Worm (Caenorhabditis elegans): ENCODE results near the gene aakg-5.

The aakg-5 gene

DNA sequence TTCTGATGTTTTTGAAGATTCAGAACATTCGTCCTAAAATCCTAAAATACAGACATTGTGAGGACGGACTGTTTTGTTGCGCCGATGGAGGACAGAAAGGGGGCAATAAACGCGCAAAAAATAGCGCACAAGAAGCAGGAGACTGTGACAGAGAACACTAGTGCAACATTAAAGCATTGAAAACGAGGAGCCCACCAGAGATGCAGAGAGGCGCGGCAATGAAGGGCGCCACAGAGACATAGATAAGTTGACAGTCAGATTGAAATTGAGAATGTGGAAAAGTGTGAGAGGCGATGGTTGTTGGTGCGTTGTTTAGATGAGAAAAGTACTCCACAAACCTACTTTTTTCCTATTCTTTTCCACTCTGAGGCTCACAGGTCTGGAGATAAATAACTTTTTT lies at the start of gene aakg-5:
TSS of gene aakg-5 (minus strand) at position 159 of the 400 bp plus-strand sequence.
- TF ChIP-seq ztf-23 (GFP tag; IDR thresholded peaks at IDR 0.05): no peak
- TF ChIP-seq T22C8.4 (GFP tag; IDR thresholded peaks at IDR 0.05): no peak
- no peak for TF ChIP-seq tab-1 (GFP tag; IDR thresholded peaks at IDR 0.05)
- no peak for TF ChIP-seq ref-1 (GFP tag; conservative IDR thresholded peaks at IDR 0.05)
- TF ChIP-seq klf-2 (GFP tag; conservative IDR thresholded peaks at IDR 0.05): no peak
- TF ChIP-seq med-1 (GFP tag; optimal IDR thresholded peaks at IDR 0.05; ENCODE audit: insufficient read depth): no peak
- no peak for TF ChIP-seq cog-1 (tag; optimal IDR thresholded peaks at IDR 0.05)
- TF ChIP-seq flt-1 (GFP tag; IDR thresholded peaks at IDR 0.05): no peak
- TF ChIP-seq ztf-29 (GFP tag; IDR thresholded peaks at IDR 0.05): no peak

DNA sequence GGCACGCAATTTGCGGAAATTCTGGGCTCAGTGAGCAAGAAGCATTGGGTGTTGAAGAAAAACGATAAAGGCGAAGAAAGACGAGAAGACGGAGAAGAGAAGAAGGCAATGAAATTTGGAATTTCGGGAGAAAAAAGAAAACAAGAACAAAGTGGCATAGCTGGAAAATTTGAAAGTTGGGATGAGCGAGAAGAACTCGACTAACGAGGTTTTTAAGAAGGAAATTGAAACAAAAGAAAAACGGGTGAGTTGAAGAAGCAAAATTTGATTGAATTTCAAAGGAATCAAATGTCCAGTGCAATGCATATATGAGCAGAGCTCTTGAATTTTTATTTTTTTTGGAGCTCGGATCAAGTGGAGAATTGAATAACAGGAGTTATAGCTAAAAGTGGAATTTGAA lies 46.8 kb upstream of the aakg-5 start:
- TF ChIP-seq flt-1 (GFP tag; IDR thresholded peaks at IDR 0.05) (no peak), ztf-29 (GFP tag; IDR thresholded peaks at IDR 0.05) (no peak), ztf-23 (GFP tag; IDR thresholded peaks at IDR 0.05) (no peak), ref-1 (GFP tag; conservative IDR thresholded peaks at IDR 0.05) (no peak), klf-2 (GFP tag; conservative IDR thresholded peaks at IDR 0.05) (no peak), tab-1 (GFP tag; IDR thresholded peaks at IDR 0.05) (no peak), T22C8.4 (GFP tag; IDR thresholded peaks at IDR 0.05) (no peak), med-1 (GFP tag; optimal IDR thresholded peaks at IDR 0.05; ENCODE audit: insufficient read depth) (no peak), cog-1 (tag; optimal IDR thresholded peaks at IDR 0.05) (no peak)

- TF ChIP-seq ztf-29 (GFP tag; IDR thresholded peaks at IDR 0.05): no peak
- TF ChIP-seq cog-1 (tag; optimal IDR thresholded peaks at IDR 0.05): no peak
- no peak for TF ChIP-seq tab-1 (GFP tag; IDR thresholded peaks at IDR 0.05)
- no peak for TF ChIP-seq ref-1 (GFP tag; conservative IDR thresholded peaks at IDR 0.05)
- TF ChIP-seq flt-1 (GFP tag; IDR thresholded peaks at IDR 0.05): no peak
- no peak for TF ChIP-seq med-1 (GFP tag; optimal IDR thresholded peaks at IDR 0.05; ENCODE audit: insufficient read depth)
- TF ChIP-seq ztf-23 (GFP tag; IDR thresholded peaks at IDR 0.05): no peak
- TF ChIP-seq T22C8.4 (GFP tag; IDR thresholded peaks at IDR 0.05): no peak
- no peak for TF ChIP-seq klf-2 (GFP tag; conservative IDR thresholded peaks at IDR 0.05)
Observed at ce11 chrII:10019669-10020068, 44.7 kb upstream of the aakg-5 start.

DNA sequence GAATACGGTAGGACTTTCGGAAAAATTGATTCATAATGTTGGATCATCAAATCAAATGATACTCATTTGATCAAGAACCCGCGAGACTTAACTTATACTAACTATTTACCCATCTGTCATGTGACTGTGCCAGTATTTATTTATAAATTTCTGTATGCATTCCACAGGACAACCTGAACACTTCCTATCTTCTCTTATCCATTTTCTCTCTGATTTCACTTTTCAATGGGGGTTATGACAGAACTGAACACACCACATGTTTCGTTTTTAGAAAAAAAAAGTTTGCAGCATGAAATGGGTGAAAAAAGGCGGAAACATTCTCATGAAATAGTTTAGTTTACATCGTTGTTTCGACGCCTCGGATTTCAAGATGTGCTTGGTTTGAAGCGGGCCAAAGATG lies 42.6 kb upstream of the aakg-5 start:
- no peak for TF ChIP-seq klf-2 (GFP tag; conservative IDR thresholded peaks at IDR 0.05)
- no peak for TF ChIP-seq cog-1 (tag; optimal IDR thresholded peaks at IDR 0.05)
- no peak for TF ChIP-seq T22C8.4 (GFP tag; IDR thresholded peaks at IDR 0.05)

ce11 chrII:10016013-10016412 lies 41.1 kb upstream of the aakg-5 start, which contains the start of gene lec-2:
TSS of gene lec-2 (minus strand) at chrII:10016183.
- no peak for TF ChIP-seq T22C8.4 (GFP tag; IDR thresholded peaks at IDR 0.05)
- TF ChIP-seq ref-1 (GFP tag; conservative IDR thresholded peaks at IDR 0.05): no peak
- TF ChIP-seq flt-1 (GFP tag; IDR thresholded peaks at IDR 0.05): no peak
- no peak for TF ChIP-seq klf-2 (GFP tag; conservative IDR thresholded peaks at IDR 0.05)
- TF ChIP-seq ztf-23 (GFP tag; IDR thresholded peaks at IDR 0.05): no peak
- TF ChIP-seq ztf-29 (GFP tag; IDR thresholded peaks at IDR 0.05): no peak
- no peak for TF ChIP-seq cog-1 (tag; optimal IDR thresholded peaks at IDR 0.05)
- TF ChIP-seq tab-1 (GFP tag; IDR thresholded peaks at IDR 0.05): no peak
- TF ChIP-seq med-1 (GFP tag; optimal IDR thresholded peaks at IDR 0.05; ENCODE audit: insufficient read depth): no peak

ce11 chrII:10014384-10014783 lies 39.5 kb upstream of the aakg-5 start:
- TF ChIP-seq klf-2 (GFP tag; conservative IDR thresholded peaks at IDR 0.05) (no peak), T22C8.4 (GFP tag; IDR thresholded peaks at IDR 0.05) (no peak), ref-1 (GFP tag; conservative IDR thresholded peaks at IDR 0.05) (no peak), cog-1 (tag; optimal IDR thresholded peaks at IDR 0.05) (no peak), med-1 (GFP tag; optimal IDR thresholded peaks at IDR 0.05; ENCODE audit: insufficient read depth) (no peak), ztf-29 (GFP tag; IDR thresholded peaks at IDR 0.05) (no peak), ztf-23 (GFP tag; IDR thresholded peaks at IDR 0.05) (no peak)

DNA sequence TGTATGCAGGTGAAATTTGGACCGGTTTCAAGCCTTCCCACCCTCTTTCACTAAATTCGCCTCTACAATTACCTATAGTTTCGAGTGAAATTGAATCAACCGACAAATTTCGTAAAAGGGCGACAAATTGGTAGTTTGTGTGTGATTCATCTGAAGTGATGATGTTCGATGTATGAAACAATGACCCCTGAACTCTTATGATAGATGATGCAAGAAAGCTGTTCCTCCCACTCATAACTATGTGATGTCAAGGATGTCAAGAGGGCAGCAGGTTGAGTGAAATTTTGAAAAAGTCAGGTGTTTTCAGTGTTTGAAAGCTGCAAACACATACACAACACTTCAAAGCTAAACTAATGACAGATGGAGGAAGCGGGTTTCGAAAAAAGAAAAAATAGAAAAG lies 37.6 kb upstream of the aakg-5 start:
- TF ChIP-seq T22C8.4 (GFP tag; IDR thresholded peaks at IDR 0.05): no peak
- TF ChIP-seq klf-2 (GFP tag; conservative IDR thresholded peaks at IDR 0.05): no peak
- no peak for TF ChIP-seq tab-1 (GFP tag; IDR thresholded peaks at IDR 0.05)
- TF ChIP-seq cog-1 (tag; optimal IDR thresholded peaks at IDR 0.05): no peak
- no peak for TF ChIP-seq ztf-23 (GFP tag; IDR thresholded peaks at IDR 0.05)
- no peak for TF ChIP-seq ztf-29 (GFP tag; IDR thresholded peaks at IDR 0.05)
- no peak for TF ChIP-seq ref-1 (GFP tag; conservative IDR thresholded peaks at IDR 0.05)
- no peak for TF ChIP-seq flt-1 (GFP tag; IDR thresholded peaks at IDR 0.05)
- TF ChIP-seq med-1 (GFP tag; optimal IDR thresholded peaks at IDR 0.05; ENCODE audit: insufficient read depth): no peak

ce11 chrII:10011733-10012132 lies 36.8 kb upstream of the aakg-5 start:
- TF ChIP-seq flt-1 (GFP tag; IDR thresholded peaks at IDR 0.05) (no peak), T22C8.4 (GFP tag; IDR thresholded peaks at IDR 0.05) (no peak), ztf-29 (GFP tag; IDR thresholded peaks at IDR 0.05) (no peak), ref-1 (GFP tag; conservative IDR thresholded peaks at IDR 0.05) (no peak), tab-1 (GFP tag; IDR thresholded peaks at IDR 0.05) (no peak), cog-1 (tag; optimal IDR thresholded peaks at IDR 0.05) (no peak), med-1 (GFP tag; optimal IDR thresholded peaks at IDR 0.05; ENCODE audit: insufficient read depth) (no peak), ztf-23 (GFP tag; IDR thresholded peaks at IDR 0.05) (no peak), klf-2 (GFP tag; conservative IDR thresholded peaks at IDR 0.05) (no peak)

ce11 chrII:10010914-10011313 lies 36.0 kb upstream of the aakg-5 start:
- TF ChIP-seq ref-1 (GFP tag; conservative IDR thresholded peaks at IDR 0.05) (no peak), cog-1 (tag; optimal IDR thresholded peaks at IDR 0.05) (no peak), med-1 (GFP tag; optimal IDR thresholded peaks at IDR 0.05; ENCODE audit: insufficient read depth) (no peak), ztf-29 (GFP tag; IDR thresholded peaks at IDR 0.05) (no peak), tab-1 (GFP tag; IDR thresholded peaks at IDR 0.05) (no peak), ztf-23 (GFP tag; IDR thresholded peaks at IDR 0.05) (no peak), klf-2 (GFP tag; conservative IDR thresholded peaks at IDR 0.05) (no peak), flt-1 (GFP tag; IDR thresholded peaks at IDR 0.05) (no peak), T22C8.4 (GFP tag; IDR thresholded peaks at IDR 0.05) (no peak)

DNA sequence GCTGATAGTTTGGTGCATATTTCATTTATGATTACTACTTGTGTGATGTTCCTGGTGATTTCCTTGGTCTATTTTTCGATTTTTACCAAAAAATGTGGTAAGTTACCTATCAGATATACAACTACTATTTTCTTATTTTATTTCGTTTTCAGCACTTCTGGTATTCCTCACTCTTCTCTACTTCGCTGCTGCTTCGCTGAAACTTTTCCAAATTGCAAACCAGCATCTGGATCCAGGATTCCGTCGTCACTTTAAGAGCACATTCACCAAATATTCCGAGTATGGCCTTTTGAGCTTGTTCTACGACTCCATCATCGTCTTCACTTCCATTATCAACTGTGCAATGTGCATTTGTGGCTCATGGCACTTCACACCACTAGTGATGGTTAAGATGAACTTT lies 33.6 kb upstream of the aakg-5 start:
- TF ChIP-seq ztf-29 (GFP tag; IDR thresholded peaks at IDR 0.05) (no peak), T22C8.4 (GFP tag; IDR thresholded peaks at IDR 0.05) (no peak), flt-1 (GFP tag; IDR thresholded peaks at IDR 0.05) (no peak), cog-1 (tag; optimal IDR thresholded peaks at IDR 0.05) (no peak), med-1 (GFP tag; optimal IDR thresholded peaks at IDR 0.05; ENCODE audit: insufficient read depth) (no peak), ref-1 (GFP tag; conservative IDR thresholded peaks at IDR 0.05) (no peak), tab-1 (GFP tag; IDR thresholded peaks at IDR 0.05) (no peak), klf-2 (GFP tag; conservative IDR thresholded peaks at IDR 0.05) (no peak), ztf-23 (GFP tag; IDR thresholded peaks at IDR 0.05) (no peak)

All from whole organism, midembryonic.